Fruit fly (Drosophila melanogaster): ENCODE measurements around the gene Rtnl1.

Rtnl1 gene

DNA sequence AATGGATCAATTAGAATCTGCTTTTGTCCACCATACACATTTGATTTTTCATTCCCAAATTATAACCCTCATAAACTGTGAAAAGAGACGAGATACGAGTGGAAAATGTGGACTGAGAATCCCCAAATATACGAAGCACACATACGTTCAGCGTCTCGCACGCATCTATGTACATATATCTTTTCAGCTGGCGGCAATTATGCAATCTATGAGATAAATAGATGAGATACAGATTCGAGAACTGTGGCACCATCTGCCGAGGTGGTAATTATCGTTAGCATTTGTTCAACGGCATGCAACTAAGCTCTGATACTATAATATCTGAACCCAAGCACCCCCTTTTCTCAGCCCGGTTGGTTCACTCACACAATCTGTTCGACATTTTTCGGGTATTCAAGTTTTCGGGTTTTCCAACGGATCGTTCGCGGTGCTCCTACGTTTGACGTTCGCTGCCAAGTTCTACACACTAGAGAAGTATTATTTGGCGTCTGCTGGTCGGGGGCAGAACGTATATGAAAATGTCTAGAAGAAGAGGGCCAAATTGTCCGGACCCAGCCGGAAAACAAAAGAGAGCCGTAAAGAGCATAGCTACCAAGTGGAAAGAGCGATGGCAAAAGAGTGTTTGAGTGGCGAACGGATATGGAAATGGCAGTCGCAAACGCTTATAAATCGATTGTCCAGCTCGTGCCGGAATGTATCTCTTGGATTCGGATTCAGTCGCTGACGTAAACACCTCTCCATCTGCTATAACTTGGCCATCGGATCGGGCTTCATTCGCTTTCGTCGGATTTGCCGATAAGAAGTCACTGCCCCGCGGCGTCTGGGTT, 14.3 kb downstream of the Rtnl1 start:
- TF ChIP-seq CTCF (optimal IDR thresholded peaks at IDR 0.05) (no peak), CG8478 (optimal IDR thresholded peaks at IDR 0.05) (no peak)

DNA sequence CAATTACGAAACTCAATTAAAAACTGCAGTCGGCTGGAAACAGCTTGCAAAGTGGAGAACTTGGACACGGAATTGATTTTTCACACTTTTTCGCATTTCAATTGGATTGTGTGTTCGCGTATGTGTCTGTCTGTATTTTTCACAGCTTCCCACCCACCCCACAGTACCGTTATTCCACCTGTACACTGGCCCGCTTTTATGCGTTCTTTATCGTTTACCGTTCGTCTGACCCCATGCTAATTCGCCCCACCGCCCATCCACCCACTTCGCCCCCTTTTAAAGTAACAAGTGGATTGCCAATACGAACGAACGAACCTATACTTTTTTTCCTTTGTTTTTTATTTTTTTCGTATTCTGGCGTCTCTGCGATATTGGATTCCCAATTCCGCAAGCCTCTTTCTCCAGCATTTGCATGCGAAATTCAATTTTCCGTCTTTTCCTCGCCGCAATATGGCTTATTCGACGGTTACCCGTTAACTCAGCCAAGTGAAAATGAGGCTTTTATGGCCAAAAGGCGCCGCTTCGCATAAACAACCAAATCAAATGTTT, 27.3 kb downstream of the Rtnl1 start:
- no peak for TF ChIP-seq CG8478 (optimal IDR thresholded peaks at IDR 0.05)
- no peak for TF ChIP-seq CTCF (optimal IDR thresholded peaks at IDR 0.05)

DNA sequence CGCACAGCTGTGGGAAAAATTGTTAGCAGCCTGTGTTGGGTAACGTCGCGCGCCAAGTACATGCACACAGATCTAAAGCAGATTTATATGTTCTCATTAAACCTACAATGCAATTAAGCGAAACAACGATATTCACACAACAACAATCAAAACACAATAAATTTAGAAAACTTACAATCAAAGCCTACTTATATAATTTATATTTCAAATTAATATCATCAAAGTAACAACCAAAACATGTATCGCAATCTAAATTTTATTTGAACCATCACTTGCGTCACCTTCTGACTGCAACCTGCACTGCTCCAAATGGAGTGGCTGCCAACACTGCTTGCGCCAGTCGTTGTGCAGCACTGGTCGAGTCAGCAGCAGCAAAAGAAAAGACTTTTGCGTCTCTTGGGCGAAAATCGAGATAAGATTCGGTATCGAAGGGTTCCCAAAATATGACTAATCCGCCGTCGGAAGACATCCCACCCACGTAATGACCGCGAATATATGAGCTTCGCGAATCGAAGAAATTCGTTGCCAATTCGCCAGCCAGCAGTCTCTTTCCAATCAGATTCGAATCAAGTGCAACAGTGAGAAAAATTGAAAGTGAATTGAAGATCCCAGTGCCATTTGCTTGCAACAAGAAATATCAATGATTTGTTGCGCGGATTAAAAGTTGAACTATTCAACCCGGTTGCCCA, 28.1 kb downstream of the Rtnl1 start, which contains the start of the genes CG8892 and CG34126:
TSS of gene CG8892 (minus strand) at position 315 of the 689 bp plus-strand sequence.
TSS of gene CG34126 (plus strand) at position 337 of the 689 bp plus-strand sequence.
- TF ChIP-seq CG8478 (optimal IDR thresholded peaks at IDR 0.05), result no peak
- no peak for TF ChIP-seq CTCF (optimal IDR thresholded peaks at IDR 0.05)

DNA sequence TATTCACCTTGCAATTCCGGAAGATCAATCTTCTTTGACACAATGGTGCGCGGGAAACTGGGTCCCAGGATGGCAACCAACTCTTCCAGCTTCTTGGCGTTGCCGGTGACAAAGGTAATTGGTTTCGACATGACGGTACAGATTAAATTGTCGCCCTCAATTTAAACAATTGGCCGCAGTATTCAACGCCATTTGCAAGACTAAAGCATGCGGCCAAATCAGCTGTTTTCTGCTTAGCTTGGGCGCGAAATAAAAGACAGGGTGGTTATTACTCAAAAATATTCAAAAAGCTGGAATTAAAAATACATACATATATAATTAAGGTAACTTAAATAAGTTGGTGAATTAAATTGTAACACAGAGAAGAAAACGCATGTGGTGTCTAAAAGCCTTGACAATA, 30.4 kb downstream of the Rtnl1 start, which contains the start of gene CG8891:
TSS of gene CG8891 (minus strand) at position 242 of the 400 bp plus-strand sequence.
- no peak for TF ChIP-seq CG8478 (optimal IDR thresholded peaks at IDR 0.05)

DNA sequence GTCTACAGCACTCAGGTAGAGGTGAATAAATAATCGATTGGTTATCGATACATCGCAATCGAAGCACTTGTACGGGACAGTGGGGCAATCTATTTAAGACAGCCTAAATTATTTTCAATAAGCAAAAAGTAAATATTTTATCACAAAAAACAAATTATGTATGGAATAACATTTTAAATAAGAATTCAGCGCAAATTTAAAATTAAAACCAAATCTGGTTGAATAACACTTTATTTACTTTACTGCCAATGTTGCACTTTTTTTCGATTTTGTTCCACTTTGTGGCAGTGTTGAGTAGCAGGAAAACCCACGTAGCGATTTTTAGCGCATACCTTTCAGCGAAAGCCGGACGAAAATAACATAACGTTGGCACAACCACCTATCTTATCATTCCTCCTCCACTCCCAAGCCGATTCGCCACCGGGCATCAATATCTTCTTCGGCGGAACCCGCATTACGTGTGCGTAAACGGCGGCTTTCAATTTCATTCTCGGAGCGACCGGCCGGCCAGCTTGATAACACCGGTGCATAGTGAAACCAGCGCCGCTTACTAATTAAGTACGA, 32.5 kb downstream of the Rtnl1 start, which contains the start of the genes Gmd and CG3792:
TSS of gene Gmd (minus strand) at position 36 of the 564 bp plus-strand sequence.
TSS of gene CG3792 (plus strand) at position 325 of the 564 bp plus-strand sequence.
- TF ChIP-seq CTCF (optimal IDR thresholded peaks at IDR 0.05), result no peak
- TF ChIP-seq CG8478 (optimal IDR thresholded peaks at IDR 0.05), result no peak

DNA sequence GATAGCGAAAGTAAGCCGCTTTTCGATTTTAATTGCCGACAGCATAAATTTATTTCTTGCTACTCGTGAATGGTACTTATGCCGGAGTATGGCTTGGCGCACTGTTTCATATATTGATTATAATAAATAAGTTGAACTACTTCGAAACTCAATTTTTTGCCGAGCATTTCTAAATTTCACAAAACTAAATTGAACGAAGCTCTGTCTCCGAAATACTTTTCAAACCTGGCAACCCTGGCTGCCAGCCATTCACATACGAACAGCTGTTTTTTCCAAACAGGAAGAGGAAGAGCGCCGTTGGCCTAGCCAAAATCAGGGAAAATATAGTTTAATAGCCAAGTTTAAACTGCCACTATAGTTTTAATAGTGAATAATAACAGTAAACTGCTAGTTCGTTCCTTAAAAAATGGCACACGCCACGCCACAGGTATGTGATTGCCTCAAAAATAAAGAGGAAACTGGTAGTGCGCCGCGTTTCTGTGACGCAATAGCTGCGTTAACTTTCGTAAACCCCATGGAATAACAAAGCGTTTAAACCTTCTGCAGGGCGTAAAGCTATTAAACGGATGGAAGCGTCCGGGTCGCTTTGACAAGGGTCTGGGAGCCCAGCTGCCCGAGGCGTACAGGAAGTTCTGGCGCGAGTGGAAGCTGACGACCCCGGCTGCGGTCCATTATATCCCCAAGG, 35.6 kb downstream of the Rtnl1 start, which contains the start of gene mRpL28:
TSS of gene mRpL28 (plus strand) at position 246 of the 685 bp plus-strand sequence.
- TF ChIP-seq CTCF (optimal IDR thresholded peaks at IDR 0.05) (no peak), CG8478 (optimal IDR thresholded peaks at IDR 0.05) (no peak)

DNA sequence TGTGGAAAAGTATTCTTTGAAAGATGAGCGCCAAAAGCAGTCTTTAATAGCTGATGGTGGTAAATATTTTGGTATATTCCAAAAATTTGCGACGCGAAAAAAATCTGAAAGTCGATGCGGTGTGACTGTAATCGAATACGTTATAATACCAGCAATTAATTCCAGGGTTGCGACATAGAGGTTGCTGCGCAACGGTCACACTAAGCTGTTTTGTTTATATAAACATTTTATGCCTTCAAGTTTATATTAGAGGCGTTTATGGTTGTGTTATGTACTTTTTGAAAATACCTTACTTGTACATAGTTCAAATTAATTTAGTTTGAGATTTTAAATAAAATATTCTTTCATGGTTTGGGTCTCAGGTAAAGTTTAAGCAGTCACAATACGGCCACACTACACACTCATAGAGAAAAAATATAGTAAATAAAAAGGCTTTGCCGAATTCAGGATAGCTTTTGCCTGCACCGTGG, 38.2 kb downstream of the Rtnl1 start, which contains the start of gene CG14043:
TSS of gene CG14043 (plus strand) at position 374 of the 470 bp plus-strand sequence.
- TF ChIP-seq CG8478 (optimal IDR thresholded peaks at IDR 0.05) (no peak), CTCF (optimal IDR thresholded peaks at IDR 0.05) (peak in 1 of 2 experiments; percentile 16)

DNA sequence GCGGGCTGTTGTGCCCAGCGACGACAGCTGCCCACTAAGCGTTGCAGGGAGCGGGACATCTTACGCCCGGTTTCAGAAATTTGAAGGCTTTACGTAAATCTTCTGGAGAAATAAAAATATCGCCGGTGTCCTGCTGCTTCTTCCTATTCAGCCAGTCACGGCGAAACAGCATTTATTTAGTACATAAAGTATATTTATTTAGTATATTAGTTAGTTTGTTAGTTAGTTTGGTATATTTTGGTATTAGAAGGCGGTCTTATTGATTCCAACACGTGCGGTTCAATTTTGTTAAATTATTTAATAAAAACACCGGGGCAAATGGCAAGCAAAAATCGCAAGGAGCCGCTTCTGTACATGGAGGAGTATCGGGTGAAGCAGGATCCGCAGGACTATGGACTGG, 40.8 kb downstream of the Rtnl1 start, which contains the start of the genes Scox and Polr1C:
TSS of gene Scox (minus strand) at position 169 of the 400 bp plus-strand sequence.
TSS of gene Polr1C (plus strand) at position 238 of the 400 bp plus-strand sequence.
- no peak for TF ChIP-seq CTCF (optimal IDR thresholded peaks at IDR 0.05)
- no peak for TF ChIP-seq CG8478 (optimal IDR thresholded peaks at IDR 0.05)

DNA sequence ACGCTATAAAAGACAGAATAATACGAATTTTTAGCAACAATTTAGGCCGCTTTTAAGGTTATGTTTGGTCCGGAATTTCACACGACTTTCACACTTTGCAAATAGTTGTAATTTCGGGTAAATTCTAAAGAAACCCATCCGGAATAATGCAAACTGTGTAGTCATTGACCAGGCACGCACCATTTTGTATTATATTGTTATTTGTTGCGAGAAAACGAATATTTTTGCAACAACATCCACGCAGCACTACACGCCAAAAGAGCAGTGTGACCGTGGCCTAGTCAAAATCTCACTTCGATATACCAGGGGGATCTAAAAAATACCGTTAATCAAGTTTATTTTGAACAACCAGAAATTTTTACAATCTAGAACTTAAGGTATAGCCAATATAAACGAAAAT, 42.0 kb downstream of the Rtnl1 start, which contains the start of gene eIF3i:
TSS of gene eIF3i (minus strand) at position 265 of the 400 bp plus-strand sequence.
- no peak for TF ChIP-seq CG8478 (optimal IDR thresholded peaks at IDR 0.05)
- no peak for TF ChIP-seq CTCF (optimal IDR thresholded peaks at IDR 0.05)

DNA sequence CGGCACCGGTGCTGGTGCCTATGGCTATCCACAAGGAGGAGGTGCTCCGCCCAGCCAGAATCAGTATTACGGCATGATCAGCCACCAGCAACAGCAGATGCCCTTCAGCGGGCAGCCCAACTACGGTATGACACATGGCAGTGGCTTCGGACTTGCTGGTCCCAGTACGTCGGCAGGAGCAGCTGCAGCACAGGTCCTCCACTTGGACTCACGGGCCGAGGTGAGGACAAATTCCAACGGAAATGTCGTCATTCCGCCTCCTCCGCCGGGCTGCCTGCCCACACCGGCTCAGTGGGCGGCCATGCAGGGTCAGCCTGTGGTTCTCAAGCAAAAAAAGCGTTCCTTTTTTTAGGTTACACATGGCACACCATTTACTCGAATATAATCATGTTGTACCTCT, 43.6 kb downstream of the Rtnl1 start:
- TF ChIP-seq CG8478 (optimal IDR thresholded peaks at IDR 0.05) (no peak), CTCF (optimal IDR thresholded peaks at IDR 0.05) (no peak)

DNA sequence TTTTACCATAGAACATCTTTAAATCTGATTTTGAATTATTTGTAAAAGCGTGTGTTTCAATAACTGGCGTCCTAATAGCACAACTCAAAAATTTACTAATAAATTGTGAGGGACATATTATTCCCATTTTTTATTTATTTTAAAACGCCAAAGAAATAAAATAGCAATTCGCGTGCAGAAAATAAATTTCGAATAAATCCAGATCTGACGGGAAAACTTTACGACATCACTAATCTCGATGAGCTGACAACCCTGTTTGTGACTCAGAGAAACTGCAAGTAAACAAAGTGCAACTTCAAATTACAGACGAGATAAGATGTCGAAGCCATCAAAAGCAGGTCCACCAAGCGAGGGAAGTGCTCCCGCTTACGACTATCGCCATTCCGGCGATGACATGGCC, 44.1 kb downstream of the Rtnl1 start, which contains the start of gene CG34125:
TSS of gene CG34125 (plus strand) at position 254 of the 400 bp plus-strand sequence.
- TF ChIP-seq CG8478 (optimal IDR thresholded peaks at IDR 0.05), result no peak
- no peak for TF ChIP-seq CTCF (optimal IDR thresholded peaks at IDR 0.05)

DNA sequence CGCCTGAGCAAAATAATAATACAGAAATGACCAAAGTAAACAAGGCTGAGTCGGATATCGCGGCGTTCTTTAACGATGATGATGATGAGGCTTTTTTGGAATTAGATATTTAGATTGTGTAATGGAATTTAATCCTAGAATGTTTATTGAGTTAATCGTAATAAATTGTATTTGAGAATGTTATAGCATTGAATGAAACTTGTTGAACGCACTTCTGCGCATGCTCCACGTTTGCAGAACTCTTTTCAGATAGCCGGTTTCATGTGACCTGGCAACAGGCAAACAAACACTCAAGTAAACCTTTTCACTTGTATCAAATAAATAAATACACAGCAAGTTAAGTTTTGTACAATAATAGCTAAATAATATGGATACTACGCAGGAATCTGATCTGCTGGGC, 51.4 kb downstream of the Rtnl1 start, which contains the start of gene CG34124:
TSS of gene CG34124 (plus strand) at position 301 of the 400 bp plus-strand sequence.
- TF ChIP-seq CTCF (optimal IDR thresholded peaks at IDR 0.05) (no peak), CG8478 (optimal IDR thresholded peaks at IDR 0.05) (no peak)

DNA sequence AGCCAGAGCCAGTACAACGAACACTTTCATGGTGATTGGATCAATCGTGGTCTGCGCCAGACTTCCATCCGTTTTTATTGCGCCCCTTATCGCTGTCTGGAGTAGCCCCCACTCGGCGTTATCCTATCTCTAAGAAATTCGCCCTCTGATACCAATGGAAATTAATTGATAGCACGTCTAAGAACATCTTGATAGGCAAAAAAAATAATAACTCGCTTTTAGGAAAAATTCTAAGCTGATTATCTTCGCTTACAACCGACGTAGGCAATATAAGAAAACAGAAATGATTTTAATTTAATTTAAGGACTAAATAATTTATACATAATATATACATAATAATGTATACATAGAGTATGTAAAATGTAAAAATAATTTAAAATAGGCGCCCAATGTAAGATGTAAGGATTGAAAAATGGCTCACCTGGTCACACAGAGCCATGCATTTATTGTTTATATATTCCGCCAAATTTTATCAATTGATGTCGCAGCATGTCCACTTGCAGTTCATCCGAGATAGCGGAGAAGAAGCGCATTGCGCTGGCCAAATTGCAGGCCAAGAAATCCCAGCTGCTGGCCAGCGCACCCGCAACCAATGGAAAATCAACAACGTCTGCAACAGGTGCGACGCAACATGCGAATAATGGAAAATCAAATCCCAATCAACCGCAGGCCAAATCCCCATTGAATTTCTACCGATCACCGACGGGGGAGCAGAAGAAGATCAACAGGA, 54.3 kb downstream of the Rtnl1 start, which contains the start of the genes Jon25Bi and Marcal1:
TSS of gene Jon25Bi (minus strand) at position 51 of the 730 bp plus-strand sequence.
TSS of gene Marcal1 (plus strand) at position 416 of the 730 bp plus-strand sequence.
- no peak for TF ChIP-seq CTCF (optimal IDR thresholded peaks at IDR 0.05)
- TF ChIP-seq CG8478 (optimal IDR thresholded peaks at IDR 0.05), result no peak
